Worm (Caenorhabditis elegans) whole organism, L1 larva: ENCODE results near the gene ZK1320.13.

ENCODE experiments used
- C34B4.2 ChIP-seq: sonication (generic microtip); optimal IDR thresholded peaks from 2 replicates; lab custom pipeline; 2017; ENCODE audit warnings: mild to moderate bottlenecking, missing genetic modification characterization, missing compliant biosample characterization
- F16B12.6 ChIP-seq: fragments of 150-350 bp; optimal IDR thresholded peaks from 2 replicates; lab custom pipeline; 2014; ENCODE audit warnings: missing biosample characterization, missing genetic modification characterization
- Y116A8C.19 ChIP-seq: sonication (generic microtip); optimal IDR thresholded peaks from 2 replicates; lab custom pipeline; 2016; ENCODE audit warnings: missing compliant biosample characterization, missing genetic modification characterization, borderline replicate concordance
- aly-2 ChIP-seq: fragments of 150-350 bp; optimal IDR thresholded peaks from 2 replicates; lab custom pipeline; 2014; ENCODE audit warnings: missing biosample characterization, missing genetic modification characterization
- ama-1 ChIP-seq: fragments of 150-350 bp; optimal IDR thresholded peaks from 2 replicates; lab custom pipeline; 2014
- blmp-1 ChIP-seq: fragments of 150-350 bp; optimal IDR thresholded peaks from 2 replicates; lab custom pipeline; 2014; ENCODE audit warnings: missing biosample characterization, missing genetic modification characterization
- ceh-63 ChIP-seq: fragments of 200-800 bp; sonication (Bioruptor generic); optimal IDR thresholded peaks from 2 replicates; lab custom pipeline; 2018; ENCODE audit warnings: mild to moderate bottlenecking, missing genetic modification characterization, missing compliant biosample characterization
- ceh-8 ChIP-seq: fragments of 200-800 bp; sonication (Bioruptor generic); optimal IDR thresholded peaks from 2 replicates; lab custom pipeline; 2018; ENCODE audit warnings: mild to moderate bottlenecking, missing genetic modification characterization, moderate library complexity, missing compliant biosample characterization
- ceh-88 ChIP-seq: fragments of 200-800 bp; sonication (Bioruptor generic); IDR thresholded peaks from 2 replicates; pipeline ENCODE4 v1.3.6; 2022; ENCODE audit warnings: missing genetic modification characterization, missing compliant biosample characterization
- ceh-90 ChIP-seq: sonication (generic microtip); optimal IDR thresholded peaks from 2 replicates; lab custom pipeline; 2016; ENCODE audit warnings: missing genetic modification characterization, missing compliant biosample characterization
- ces-1 ChIP-seq: fragments of 150-350 bp; optimal IDR thresholded peaks from 2 replicates; lab custom pipeline; 2014; ENCODE audit warnings: missing biosample characterization, missing genetic modification reagents, missing genetic modification characterization
- dpl-1 ChIP-seq, 3 experiments: fragments of 150-350 bp in 2 of 3; sonication (generic microtip) in 1 of 3; optimal IDR thresholded peaks; 2 replicates each; lab custom pipeline; 2014 to 2017; ENCODE audit warnings: missing biosample characterization in 3 of 3, missing genetic modification characterization in 3 of 3, missing genetic modification reagents in 3 of 3
- efl-1 ChIP-seq, 4 experiments: fragments of 150-350 bp; optimal IDR thresholded peaks in 3 of 4; peaks in 1 of 4; 1 replicate in 1 of 4; 2 replicates in 3 of 4; lab custom pipeline; 2014; ENCODE audit warnings: missing biosample characterization in 2 of 4, missing genetic modification characterization in 2 of 4, missing genetic modification reagents in 2 of 4
- efl-3 ChIP-seq: fragments of 200-800 bp; sonication (Bioruptor generic); optimal IDR thresholded peaks from 2 replicates; lab custom pipeline; 2018; ENCODE audit warnings: mild to moderate bottlenecking, missing genetic modification characterization, missing compliant biosample characterization
- elt-3 ChIP-seq, 6 experiments: fragments of 150-350 bp in 1 of 6; sonication (generic microtip); optimal IDR thresholded peaks; 2 replicates each; lab custom pipeline; 2017 to 2018; ENCODE audit warnings: missing biosample characterization in 6 of 6, missing genetic modification characterization in 6 of 6, inconsistent platforms in 1 of 6
- ets-5 ChIP-seq: fragments of 200-800 bp; sonication (Bioruptor generic); IDR thresholded peaks from 2 replicates; pipeline ENCODE4 v1.3.6; 2022; ENCODE audit warnings: missing genetic modification characterization, missing compliant biosample characterization
- fkh-10 ChIP-seq: sonication (generic microtip); optimal IDR thresholded peaks from 2 replicates; lab custom pipeline; 2017; ENCODE audit warnings: missing biosample characterization, missing genetic modification reagents, missing genetic modification characterization
- grh-1 ChIP-seq: fragments of 200-800 bp; sonication (Bioruptor generic); IDR thresholded peaks from 2 replicates; pipeline ENCODE4 v1.3.6; 2022; ENCODE audit warnings: missing genetic modification reagents, missing genetic modification characterization, missing compliant biosample characterization
- hlh-17 ChIP-seq: fragments of 200-800 bp; sonication (Bioruptor generic); optimal IDR thresholded peaks from 2 replicates; lab custom pipeline; 2018; ENCODE audit warnings: missing genetic modification characterization, mild to moderate bottlenecking, missing compliant biosample characterization, moderate library complexity, borderline replicate concordance
- hpl-2 ChIP-seq: fragments of 150-350 bp; optimal IDR thresholded peaks from 2 replicates; lab custom pipeline; 2014; ENCODE audit warnings: missing biosample characterization, missing genetic modification reagents, missing genetic modification characterization
- irx-1 ChIP-seq: sonication (generic microtip); optimal IDR thresholded peaks from 2 replicates; lab custom pipeline; 2016; ENCODE audit warnings: missing genetic modification characterization, missing compliant biosample characterization
- jun-1 ChIP-seq: fragments of 150-350 bp; optimal IDR thresholded peaks from 2 replicates; lab custom pipeline; 2014; ENCODE audit warnings: missing biosample characterization, missing genetic modification reagents, missing genetic modification characterization
- lin-13 ChIP-seq: fragments of 150-350 bp; optimal IDR thresholded peaks from 2 replicates; lab custom pipeline; 2014; ENCODE audit warnings: missing biosample characterization, missing genetic modification reagents, missing genetic modification characterization
- lin-14 ChIP-seq: fragments of 200-800 bp; sonication (Bioruptor generic); optimal IDR thresholded peaks from 2 replicates; lab custom pipeline; 2018; ENCODE audit warnings: mild to moderate bottlenecking, missing genetic modification characterization, moderate library complexity, missing compliant biosample characterization
- lin-35 ChIP-seq, 2 experiments: fragments of 150-350 bp; optimal IDR thresholded peaks; 2 replicates each; lab custom pipeline; 2014; ENCODE audit warnings: missing biosample characterization in 2 of 2, missing genetic modification characterization in 2 of 2, missing genetic modification reagents in 2 of 2
- lir-3 ChIP-seq: sonication (generic microtip); optimal IDR thresholded peaks from 2 replicates; lab custom pipeline; 2016; ENCODE audit warnings: mild to moderate bottlenecking, missing genetic modification characterization, moderate library complexity, missing compliant biosample characterization; ENCODE audit not compliant: poor library complexity
- mdl-1 ChIP-seq, 2 experiments: fragments of 150-350 bp; optimal IDR thresholded peaks; 2 replicates each; lab custom pipeline; 2014 to 2017; ENCODE audit warnings: missing biosample characterization in 2 of 2, missing genetic modification characterization in 2 of 2, inconsistent platforms in 1 of 2
- mef-2 ChIP-seq: fragments of 150-350 bp; optimal IDR thresholded peaks from 2 replicates; lab custom pipeline; 2014; ENCODE audit warnings: missing biosample characterization, missing genetic modification characterization
- mep-1 ChIP-seq: fragments of 150-350 bp; optimal IDR thresholded peaks from 2 replicates; lab custom pipeline; 2014; ENCODE audit warnings: missing biosample characterization, missing genetic modification characterization
- nhr-11 ChIP-seq: fragments of 150-350 bp; optimal IDR thresholded peaks from 2 replicates; lab custom pipeline; 2014; ENCODE audit warnings: missing biosample characterization, missing genetic modification characterization
- nhr-237 ChIP-seq: fragments of 150-350 bp; optimal IDR thresholded peaks from 2 replicates; lab custom pipeline; 2014; ENCODE audit warnings: missing biosample characterization, missing genetic modification characterization
- nhr-28 ChIP-seq: fragments of 150-350 bp; optimal IDR thresholded peaks from 2 replicates; lab custom pipeline; 2014; ENCODE audit warnings: missing biosample characterization, missing genetic modification characterization
- nhr-47 ChIP-seq: sonication (generic microtip); optimal IDR thresholded peaks from 2 replicates; lab custom pipeline; 2016; ENCODE audit warnings: mild to moderate bottlenecking, missing genetic modification characterization, moderate library complexity, missing compliant biosample characterization
- nhr-71 ChIP-seq: sonication (generic microtip); optimal IDR thresholded peaks from 2 replicates; lab custom pipeline; 2016; ENCODE audit warnings: mild to moderate bottlenecking, missing genetic modification characterization, moderate library complexity, missing compliant biosample characterization
- pqm-1 ChIP-seq: sonication (generic microtip); optimal IDR thresholded peaks from 3 replicates; lab custom pipeline; 2017; ENCODE audit warnings: missing biosample characterization, missing genetic modification characterization
- snpc-4 ChIP-seq: fragments of 150-350 bp; optimal IDR thresholded peaks from 2 replicates; lab custom pipeline; 2014; ENCODE audit warnings: missing biosample characterization, missing genetic modification characterization
- sox-4 ChIP-seq: sonication (generic microtip); optimal IDR thresholded peaks from 2 replicates; lab custom pipeline; 2016; ENCODE audit warnings: missing genetic modification characterization, missing compliant biosample characterization
- swsn-7 ChIP-seq: sonication (generic microtip); optimal IDR thresholded peaks from 2 replicates; lab custom pipeline; 2016; ENCODE audit warnings: missing genetic modification characterization, missing compliant biosample characterization
- tbx-2 ChIP-seq: sonication (generic microtip); optimal IDR thresholded peaks from 2 replicates; lab custom pipeline; 2016; ENCODE audit warnings: missing genetic modification characterization, missing compliant biosample characterization
- unc-30 ChIP-seq: sonication (generic microtip); optimal IDR thresholded peaks from 2 replicates; lab custom pipeline; 2017; ENCODE audit warnings: missing biosample characterization, missing genetic modification characterization
- unc-62 ChIP-seq: fragments of 150-350 bp; optimal IDR thresholded peaks from 2 replicates; lab custom pipeline; 2014; ENCODE audit warnings: missing biosample characterization, missing genetic modification reagents, missing genetic modification characterization
- unc-86 ChIP-seq: sonication (generic microtip); optimal IDR thresholded peaks from 2 replicates; lab custom pipeline; 2016; ENCODE audit warnings: missing genetic modification characterization, missing compliant biosample characterization
- vab-15 ChIP-seq: sonication (generic microtip); optimal IDR thresholded peaks from 2 replicates; lab custom pipeline; 2017; ENCODE audit warnings: missing genotype, mild to moderate bottlenecking, missing genetic modification characterization, missing compliant biosample characterization
- xbp-1 ChIP-seq: sonication (generic microtip); optimal IDR thresholded peaks from 2 replicates; lab custom pipeline; 2016; ENCODE audit warnings: missing genetic modification characterization, missing compliant biosample characterization
- zag-1 ChIP-seq: fragments of 150-350 bp; optimal IDR thresholded peaks from 2 replicates; lab custom pipeline; 2014; ENCODE audit warnings: missing biosample characterization, missing genetic modification characterization
- zip-4 ChIP-seq: fragments of 200-800 bp; sonication (Bioruptor generic); optimal IDR thresholded peaks from 2 replicates; lab custom pipeline; 2018; ENCODE audit warnings: mild to moderate bottlenecking, missing genetic modification characterization, moderate library complexity, missing compliant biosample characterization

Gene ZK1320.13

ce11 chrII:9668959-9669358 is 11.6 kb upstream of the ZK1320.13 start, which contains the start of gene taf-8 (continued):
- 0 out of 2 replicates have a peak, but pooled peaks have one; percentile 15 for TF ChIP-seq ceh-88 (GFP tag; lab: Robert Waterston, UW)
- TF ChIP-seq Y116A8C.19 (tag; lab: Kevin White, UChicago): no peak
- no peak for TF ChIP-seq ets-5
- peak; percentile 76 for TF ChIP-seq nhr-71 (tag; lab: Kevin White, UChicago)
- TF ChIP-seq efl-3 (GFP tag; lab: Kevin White, UChicago): no peak
- TF ChIP-seq swsn-7 (tag; lab: Kevin White, UChicago): peak; percentile 71
- TF ChIP-seq unc-86 (tag; lab: Kevin White, UChicago): peak; percentile 20
- TF ChIP-seq aly-2 (tag; lab: Kevin White, UChicago): peak; percentile 31
- TF ChIP-seq nhr-237 (tag; lab: Kevin White, UChicago): no peak
- peak; percentile 32 for TF ChIP-seq irx-1 (tag; lab: Kevin White, UChicago)
- no peak for TF ChIP-seq blmp-1 (tag; lab: Kevin White, UChicago)
- peak; percentile 60 to 76 for TF ChIP-seq efl-1 (optimal IDR thresholded peaks at IDR 0.05; lab: Kevin White, UChicago)
- peak; percentile 65 to 97 for TF ChIP-seq efl-1 (GFP tag; optimal IDR thresholded peaks at IDR 0.05 in 1 of 2; lab: Kevin White, UChicago)
- no peak for TF ChIP-seq grh-1
- no peak for TF ChIP-seq vab-15 (tag; lab: Kevin White, UChicago)
- TF ChIP-seq ceh-90 (tag; lab: Kevin White, UChicago): peak; percentile 16
- TF ChIP-seq dpl-1 (GFP tag; optimal IDR thresholded peaks at IDR 0.05; lab: Kevin White, UChicago): peak; percentile 41 to 70 (median 69)
- TF ChIP-seq jun-1 (tag; lab: Kevin White, UChicago): no peak
- no peak for TF ChIP-seq C34B4.2
- no peak for TF ChIP-seq unc-62
- peak; percentile 54 for TF ChIP-seq lir-3 (tag; lab: Kevin White, UChicago)
- peak; percentile 66 for TF ChIP-seq xbp-1 (tag; lab: Kevin White, UChicago)
- TF ChIP-seq hpl-2: no peak
- TF ChIP-seq elt-3 (tag; optimal IDR thresholded peaks at IDR 0.05; lab: Kevin White, UChicago): peak in 1 of 6 experiments; percentile 6
- peak; percentile 60 for TF ChIP-seq nhr-11 (tag; lab: Kevin White, UChicago)
- TF ChIP-seq zip-4 (GFP tag; lab: Kevin White, UChicago): no peak
- TF ChIP-seq F16B12.6 (tag; lab: Kevin White, UChicago): peak; percentile 31
- peak; percentile 25 for TF ChIP-seq lin-13 (GFP tag; lab: Kevin White, UChicago)
- no peak for TF ChIP-seq pqm-1 (tag; lab: Kevin White, UChicago)
- TF ChIP-seq lin-35 (GFP tag; optimal IDR thresholded peaks at IDR 0.05; lab: Kevin White, UChicago): peak; percentile 72 to 73
- TF ChIP-seq unc-30 (tag; lab: Kevin White, UChicago): no peak
- TF ChIP-seq snpc-4: peak; percentile 33
- no peak for TF ChIP-seq fkh-10 (GFP tag; lab: Kevin White, UChicago)
- TF ChIP-seq hlh-17 (GFP tag; lab: Kevin White, UChicago): no peak
- TF ChIP-seq mep-1: no peak
- peak; percentile 79 for TF ChIP-seq nhr-47 (tag; lab: Kevin White, UChicago)
- no peak for TF ChIP-seq ama-1 (lab: Kevin White, UChicago)
- TF ChIP-seq zag-1 (tag; lab: Kevin White, UChicago): no peak

- no peak for TF ChIP-seq nhr-237 (tag; lab: Kevin White, UChicago)
- TF ChIP-seq efl-1 (optimal IDR thresholded peaks at IDR 0.05; lab: Kevin White, UChicago): no peak
- TF ChIP-seq efl-1 (GFP tag; optimal IDR thresholded peaks at IDR 0.05 in 1 of 2; lab: Kevin White, UChicago): peak in 1 of 2 experiments; percentile 1
- TF ChIP-seq, all 84 proteins: peak for 1
These were observed 9.3 kb upstream of the ZK1320.13 start, which contains the start of gene ZK1320.7 for ce11 chrII:9671308-9671707. Gene ZK1320.7, plus strand, starts transcription at chrII:9671608.

ce11 chrII:9674678-9675077 is 5.9 kb upstream of the ZK1320.13 start, which contains the start of gene arc-1:
Gene arc-1, plus strand, starts transcription at chrII:9674978.
- no peak for TF ChIP-seq ceh-8 (GFP tag; lab: Kevin White, UChicago)
- no peak for TF ChIP-seq mdl-1 (tag; optimal IDR thresholded peaks at IDR 0.05; lab: Kevin White, UChicago)
- no peak for TF ChIP-seq sox-4 (tag; lab: Kevin White, UChicago)
- TF ChIP-seq elt-3 (tag; optimal IDR thresholded peaks at IDR 0.05; lab: Kevin White, UChicago): no peak
- no peak for TF ChIP-seq nhr-28 (tag; lab: Kevin White, UChicago)
- no peak for TF ChIP-seq tbx-2 (tag; lab: Kevin White, UChicago)
- TF ChIP-seq ceh-63 (GFP tag; lab: Kevin White, UChicago): no peak
- no peak for TF ChIP-seq zag-1 (tag; lab: Kevin White, UChicago)
- no peak for TF ChIP-seq hpl-2
- TF ChIP-seq ces-1 (GFP tag; lab: Kevin White, UChicago): no peak
- no peak for TF ChIP-seq lin-14 (GFP tag; lab: Kevin White, UChicago)
- TF ChIP-seq mef-2 (tag; lab: Kevin White, UChicago): no peak
